Worm (Caenorhabditis elegans) whole organism, L3 larva: Measurements from ENCODE around the gene C55A1.7.
"Not testable (repeated sequence)": the region's sequence is repeated elsewhere in the genome, so short reads cannot be mapped to it uniquely, and the experiment has no call there.

Source experiments
- R02D3.7 ChIP-seq: fragments of 150-350 bp; optimal IDR thresholded peaks from 2 replicates; lab custom pipeline; 2014; ENCODE audit warnings: missing biosample characterization, missing genetic modification characterization
- ZK546.5 ChIP-seq: sonication (generic microtip); optimal IDR thresholded peaks from 2 replicates; lab custom pipeline; 2017; ENCODE audit warnings: missing biosample characterization, missing genetic modification characterization
- ama-1 ChIP-seq: fragments of 150-350 bp; optimal IDR thresholded peaks from 2 replicates; lab custom pipeline; 2018
- ceh-16 ChIP-seq: sonication (generic microtip); optimal IDR thresholded peaks from 2 replicates; lab custom pipeline; 2017; ENCODE audit warnings: missing biosample characterization, missing genetic modification characterization
- ceh-9 ChIP-seq: sonication (generic microtip); optimal IDR thresholded peaks from 2 replicates; lab custom pipeline; 2018; ENCODE audit warnings: missing biosample characterization, missing genetic modification characterization
- daf-12 ChIP-seq: fragments of 150-350 bp; optimal IDR thresholded peaks from 2 replicates; lab custom pipeline; 2014; ENCODE audit warnings: missing biosample characterization, missing genetic modification reagents, missing genetic modification characterization
- egl-27 ChIP-seq: sonication (generic microtip); optimal IDR thresholded peaks from 4 replicates; lab custom pipeline; 2017; ENCODE audit warnings: missing biosample characterization, missing genetic modification reagents, missing genetic modification characterization
- elt-2 ChIP-seq: sonication (generic microtip); optimal IDR thresholded peaks from 2 replicates; lab custom pipeline; 2016; ENCODE audit warnings: missing genetic modification reagents, mild to moderate bottlenecking, missing genetic modification characterization, missing compliant biosample characterization
- eor-1 ChIP-seq, 2 experiments: fragments of 150-350 bp; optimal IDR thresholded peaks; 2 replicates each; lab custom pipeline; 2014 to 2018; ENCODE audit warnings: missing biosample characterization in 2 of 2, missing genetic modification characterization in 2 of 2
- fkh-10 ChIP-seq: sonication (generic microtip); optimal IDR thresholded peaks from 2 replicates; lab custom pipeline; 2017; ENCODE audit warnings: missing biosample characterization, missing genetic modification reagents, missing genetic modification characterization
- fkh-2 ChIP-seq: fragments of 150-350 bp; optimal IDR thresholded peaks from 2 replicates; lab custom pipeline; 2014; ENCODE audit warnings: missing biosample characterization, missing genetic modification reagents, missing genetic modification characterization
- fos-1 ChIP-seq: fragments of 150-350 bp; optimal IDR thresholded peaks from 2 replicates; lab custom pipeline; 2014; ENCODE audit warnings: missing biosample characterization, missing genetic modification characterization
- jun-1 ChIP-seq: fragments of 150-350 bp; optimal IDR thresholded peaks from 2 replicates; lab custom pipeline; 2014; ENCODE audit warnings: missing biosample characterization, missing genetic modification reagents, missing genetic modification characterization
- lin-15B ChIP-seq: fragments of 150-350 bp; optimal IDR thresholded peaks from 2 replicates; lab custom pipeline; 2014; ENCODE audit warnings: missing biosample characterization, missing genetic modification characterization
- lsy-12 ChIP-seq: sonication (generic microtip); optimal IDR thresholded peaks from 2 replicates; lab custom pipeline; 2016; ENCODE audit warnings: mild to moderate bottlenecking, missing genetic modification characterization, missing compliant biosample characterization
- mdl-1 ChIP-seq: fragments of 150-350 bp; optimal IDR thresholded peaks from 2 replicates; lab custom pipeline; 2014; ENCODE audit warnings: missing biosample characterization, missing genetic modification characterization
- mml-1 ChIP-seq: fragments of 150-350 bp; sonication (generic microtip); optimal IDR thresholded peaks from 3 replicates; lab custom pipeline; 2014; ENCODE audit warnings: missing biosample characterization, missing genetic modification characterization
- nfya-1 ChIP-seq: sonication (generic microtip); optimal IDR thresholded peaks from 2 replicates; lab custom pipeline; 2017; ENCODE audit warnings: missing genetic modification characterization, mild to moderate bottlenecking, missing compliant biosample characterization, antibody characterized with exemption, moderate library complexity; ENCODE audit not compliant: insufficient read depth
- nhr-12 ChIP-seq: fragments of 150-350 bp; optimal IDR thresholded peaks from 2 replicates; lab custom pipeline; 2014; ENCODE audit warnings: missing biosample characterization, missing genetic modification characterization
- nhr-237 ChIP-seq: fragments of 150-350 bp; optimal IDR thresholded peaks from 2 replicates; lab custom pipeline; 2014; ENCODE audit warnings: missing biosample characterization, missing genetic modification characterization
- nhr-67 ChIP-seq: fragments of 150-350 bp; optimal IDR thresholded peaks from 2 replicates; lab custom pipeline; 2014; ENCODE audit warnings: missing biosample characterization, missing genetic modification characterization
- nhr-76 ChIP-seq: fragments of 150-350 bp; sonication (generic microtip); optimal IDR thresholded peaks from 5 replicates; lab custom pipeline; 2014; ENCODE audit warnings: missing biosample characterization, missing genetic modification characterization
- nhr-77 ChIP-seq: fragments of 150-350 bp; optimal IDR thresholded peaks from 2 replicates; lab custom pipeline; 2014; ENCODE audit warnings: missing biosample characterization, missing genetic modification characterization
- pha-4 ChIP-seq: fragments of 150-350 bp; optimal IDR thresholded peaks from 2 replicates; lab custom pipeline; 2014; ENCODE audit warnings: missing biosample characterization, missing genetic modification reagents, missing genetic modification characterization
- pqm-1 ChIP-seq: fragments of 150-350 bp; optimal IDR thresholded peaks from 2 replicates; lab custom pipeline; 2017; ENCODE audit warnings: missing biosample characterization, missing genetic modification characterization, inconsistent platforms
- skn-1 ChIP-seq: fragments of 150-350 bp; optimal IDR thresholded peaks from 2 replicates; lab custom pipeline; 2014; ENCODE audit warnings: missing biosample characterization, missing genetic modification characterization
- zag-1 ChIP-seq: fragments of 150-350 bp; optimal IDR thresholded peaks from 2 replicates; lab custom pipeline; 2014; ENCODE audit warnings: missing biosample characterization, missing genetic modification characterization
- ztf-11 ChIP-seq: fragments of 150-350 bp; optimal IDR thresholded peaks from 2 replicates; lab custom pipeline; 2014; ENCODE audit warnings: missing biosample characterization, missing genetic modification characterization
- ztf-4 ChIP-seq: fragments of 150-350 bp; optimal IDR thresholded peaks from 2 replicates; lab custom pipeline; 2014; ENCODE audit warnings: missing biosample characterization, missing genetic modification characterization

Gene C55A1.7

ce11 chrV:15677222-15677621 lies 29.8 kb upstream of the C55A1.7 start, which contains the start of gene nhr-52:
Gene nhr-52 (plus strand): TSS chrV:15677522.
- TF ChIP-seq nhr-76 (no peak), fkh-10 (GFP tag; lab: Kevin White, UChicago) (no peak), ZK546.5 (no peak), fkh-2 (tag; lab: Kevin White, UChicago) (no peak), zag-1 (no peak), nfya-1 (tag; lab: Kevin White, UChicago) (no peak)

DNA sequence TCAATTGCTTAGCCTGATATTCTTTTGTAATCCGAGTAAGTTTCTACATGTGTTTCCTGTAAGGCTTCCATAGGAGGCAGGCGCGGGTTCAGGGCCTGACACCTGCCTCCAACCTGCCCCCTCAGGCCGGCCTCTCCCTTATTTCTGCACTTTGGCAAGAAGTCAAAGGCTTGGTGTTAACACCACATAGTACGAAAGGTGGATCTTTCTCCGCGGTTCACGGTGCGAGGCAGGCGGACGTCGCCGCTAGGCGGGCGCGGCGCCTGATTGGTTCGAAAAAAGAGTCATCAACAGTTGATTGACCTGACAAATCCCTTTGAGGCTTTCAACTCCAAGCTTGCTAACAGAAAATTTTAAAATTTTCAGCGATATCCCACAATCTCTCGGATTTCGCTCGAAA lies 27.5 kb upstream of the C55A1.7 start:
- TF ChIP-seq ceh-9 (no peak), mdl-1 (tag; lab: Kevin White, UChicago) (no peak)

DNA sequence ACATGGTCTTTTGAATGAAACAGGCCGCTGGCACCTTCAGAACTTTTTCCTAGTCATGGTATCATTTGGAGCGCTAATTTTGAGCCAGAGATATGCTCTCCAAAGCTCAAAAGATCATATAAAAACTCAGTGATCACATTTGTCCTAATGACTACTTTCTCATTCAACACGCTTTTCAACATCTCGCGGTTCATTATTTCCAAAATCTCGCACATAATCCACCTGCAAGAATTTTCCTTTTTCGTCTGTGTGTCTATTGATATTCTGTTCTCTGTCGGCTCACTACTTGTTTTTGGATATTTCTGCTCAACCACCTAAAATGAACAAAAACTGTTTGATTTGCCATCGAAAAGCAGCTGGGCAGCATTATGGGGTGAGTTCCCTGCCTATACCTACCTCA lies 26.3 kb upstream of the C55A1.7 start, which contains the start of gene nhr-51:
Gene nhr-51, plus strand, starts transcription at position 301 of the 400 bp plus-strand sequence.
- TF ChIP-seq ztf-11 (tag; lab: Kevin White, UChicago) (no peak), nhr-237 (tag; lab: Kevin White, UChicago) (no peak), eor-1 (tag; optimal IDR thresholded peaks at IDR 0.05; lab: Kevin White, UChicago) (no peak), pqm-1 (no peak), fkh-2 (tag; lab: Kevin White, UChicago) (no peak), lsy-12 (no peak)

DNA sequence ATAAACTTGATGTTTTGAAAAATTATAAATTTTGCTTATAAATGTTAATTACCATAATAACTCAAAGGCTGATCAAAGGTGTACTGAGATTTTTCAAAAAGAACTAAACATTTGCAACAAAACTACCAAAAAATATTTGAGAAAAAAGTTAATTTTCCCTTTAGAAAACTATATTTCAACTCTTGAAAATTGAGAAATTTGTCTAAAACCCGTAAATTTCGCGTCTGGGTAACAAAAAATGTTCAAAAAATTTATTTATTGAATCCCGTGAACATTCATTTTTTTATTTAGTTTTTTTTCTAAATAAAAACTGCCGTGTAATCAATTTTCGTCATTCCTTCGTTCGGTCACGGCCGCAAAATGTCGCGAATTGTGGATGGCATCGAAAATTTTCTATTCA lies 22.7 kb upstream of the C55A1.7 start, which contains the start of gene K06B4.15:
Gene K06B4.15, plus strand, starts transcription at position 301 of the 400 bp plus-strand sequence.
- not testable (repeated sequence) for TF ChIP-seq ceh-9; nhr-12 (tag; lab: Kevin White, UChicago); fos-1 (tag; lab: Kevin White, UChicago)

DNA sequence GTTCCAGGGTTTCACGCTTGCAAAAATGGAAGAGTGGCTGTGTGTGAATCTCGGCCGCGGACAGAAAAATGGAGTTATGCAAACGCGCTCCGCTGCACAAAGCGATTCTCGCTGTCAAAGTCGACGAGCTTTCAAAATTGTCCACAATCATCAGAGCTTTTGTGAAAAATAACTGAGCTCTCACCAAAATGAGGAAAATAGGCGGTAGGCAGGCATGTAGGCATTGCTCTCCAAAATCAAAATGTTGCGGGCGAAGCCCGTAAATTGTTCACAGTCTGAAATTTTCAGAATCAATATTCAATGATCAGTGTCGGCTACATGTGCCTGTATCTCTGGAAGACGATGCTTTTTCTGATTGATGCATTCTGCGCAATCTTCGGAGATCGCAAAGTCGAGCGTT lies 21.4 kb upstream of the C55A1.7 start, which contains the start of gene K06B4.4:
Gene K06B4.4, plus strand, starts transcription at position 301 of the 400 bp plus-strand sequence.
- TF ChIP-seq nhr-77 (tag; lab: Kevin White, UChicago) (no peak), R02D3.7 (tag; lab: Kevin White, UChicago) (no peak), pha-4 (tag; lab: Kevin White, UChicago) (no peak), ceh-16 (tag; lab: Kevin White, UChicago) (no peak), mml-1 (tag; lab: Kevin White, UChicago) (no peak), ztf-4 (no peak), nhr-237 (tag; lab: Kevin White, UChicago) (no peak), fkh-10 (GFP tag; lab: Kevin White, UChicago) (no peak), jun-1 (tag; lab: Kevin White, UChicago) (no peak), lin-15B (tag; lab: Kevin White, UChicago) (no peak), daf-12 (tag; lab: Kevin White, UChicago) (no peak)
- TF ChIP-seq, all 47 proteins: peak for 0

DNA sequence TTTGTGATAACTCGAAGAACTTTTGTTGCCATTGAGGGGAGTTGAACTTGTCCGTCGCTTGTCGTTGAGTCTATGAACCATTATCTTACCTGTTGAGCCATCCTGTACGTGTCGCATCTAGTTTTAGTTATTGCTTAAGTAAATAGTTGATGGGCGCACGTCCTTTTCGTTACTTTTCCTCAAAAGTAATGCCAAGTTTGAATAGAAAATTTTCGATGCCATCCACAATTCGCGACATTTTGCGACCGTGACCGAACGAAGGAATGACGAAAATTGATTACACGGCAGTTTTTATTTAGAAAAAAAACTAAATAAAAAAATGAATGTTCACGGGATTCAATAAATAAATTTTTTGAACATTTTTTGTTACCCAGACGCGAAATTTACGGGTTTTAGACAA lies 20.8 kb upstream of the C55A1.7 start, which contains the start of gene F53E4.1:
Gene F53E4.1, minus strand, starts transcription at position 101 of the 400 bp plus-strand sequence.
- TF ChIP-seq egl-27 (tag; lab: Kevin White, UChicago); skn-1 (tag; lab: Kevin White, UChicago); ama-1 (lab: Kevin White, UChicago): not testable (repeated sequence)

DNA sequence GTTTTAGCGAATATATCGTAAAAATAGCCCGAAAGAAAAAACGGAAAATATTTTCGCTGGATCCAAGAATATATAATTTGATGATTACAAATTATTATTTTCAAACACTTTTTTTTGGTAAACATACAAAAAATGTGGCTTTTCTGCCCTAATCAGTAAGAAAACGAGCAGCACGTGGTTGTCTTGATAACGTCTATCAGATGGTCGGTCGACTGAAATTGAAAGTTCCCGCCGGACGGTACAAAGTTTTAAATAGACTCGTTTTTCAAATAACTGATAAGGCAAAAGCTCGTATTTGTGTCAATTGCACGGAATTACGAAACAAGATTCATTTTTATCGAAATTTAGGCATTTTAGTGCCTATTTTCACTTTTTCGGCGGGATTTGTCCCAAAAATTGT lies 19.3 kb upstream of the C55A1.7 start:
- TF ChIP-seq nhr-67 (tag; lab: Kevin White, UChicago) (no peak), jun-1 (tag; lab: Kevin White, UChicago) (peak; percentile 64), elt-2 (tag; lab: Kevin White, UChicago) (peak; percentile 99), pqm-1 (peak; percentile 98), pha-4 (tag; lab: Kevin White, UChicago) (peak; percentile 79)
